Fruit fly (Drosophila melanogaster): ENCODE results near the gene Septin1.

DNA sequence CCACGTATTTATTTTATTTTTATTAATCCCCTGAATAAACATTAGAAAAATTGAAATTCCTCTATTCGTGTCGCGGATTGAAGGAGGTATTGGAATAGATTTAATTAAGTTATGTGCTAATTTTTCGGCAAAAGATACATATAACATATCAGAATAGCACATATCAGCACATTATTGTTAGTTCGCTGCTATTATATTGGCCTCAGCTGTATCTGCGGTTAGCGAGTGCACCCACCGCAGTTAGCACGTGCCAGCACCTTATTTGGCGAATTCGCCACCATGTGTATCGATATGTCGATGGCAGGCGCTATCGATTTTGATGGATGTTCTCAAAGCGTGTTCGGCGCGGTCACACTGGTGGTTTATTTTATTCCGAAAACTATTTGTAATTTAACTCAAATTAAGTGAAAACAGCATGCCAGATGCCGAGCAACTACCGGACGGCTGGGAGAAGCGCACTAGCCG, 13.0 kb upstream of the Septin1 start, which contains the start of gene dod:
- TF ChIP-seq CG8478 (optimal IDR thresholded peaks at IDR 0.05): no peak
- TF ChIP-seq usp (GFP tag; optimal IDR thresholded peaks at IDR 0.05): no peak
- TF ChIP-seq psq (optimal IDR thresholded peaks at IDR 0.05): no peak
- no peak for TF ChIP-seq pan (optimal IDR thresholded peaks at IDR 0.05)
- TF ChIP-seq EcR (GFP tag; optimal IDR thresholded peaks at IDR 0.05): no peak

Data from whole organism.